Worm (Caenorhabditis elegans): ENCODE measurements around the gene srsx-38.
"Not testable (repeated sequence)": the region's sequence is repeated elsewhere in the genome, so short reads cannot be mapped to it uniquely, and the experiment has no call there.

- TF ChIP-seq nhr-11, C08G9.2, hlh-6, ceh-34, nfya-1, ceh-30, elt-4, ceh-31, F13H6.1, dve-1, ceh-2, pha-2, ahr-1 (tag; optimal IDR thresholded peaks at IDR 0.05): not testable (repeated sequence)
Measured at ce11 chrV:15807420-15807819, at the start of gene srsx-38.

Data from whole organism, late embryonic.